Worm (Caenorhabditis elegans) whole organism, L2 larva: ENCODE data around the gene tsp-14.

Source experiments
- C34F6.9 ChIP-seq: fragments of 150-350 bp; optimal IDR thresholded peaks from 2 replicates; lab custom pipeline; 2014; ENCODE audit warnings: missing biosample characterization, missing genetic modification characterization
- R02D3.7 ChIP-seq: fragments of 150-350 bp; optimal IDR thresholded peaks from 2 replicates; lab custom pipeline; 2014; ENCODE audit warnings: missing biosample characterization, missing genetic modification characterization
- ZK546.5 ChIP-seq: sonication (generic microtip); optimal IDR thresholded peaks from 2 replicates; lab custom pipeline; 2017; ENCODE audit warnings: missing biosample characterization, missing genetic modification characterization
- aly-2 ChIP-seq: fragments of 150-350 bp; optimal IDR thresholded peaks from 2 replicates; lab custom pipeline; 2014; ENCODE audit warnings: missing biosample characterization, missing genetic modification characterization
- ama-1 ChIP-seq: fragments of 150-350 bp; optimal IDR thresholded peaks from 2 replicates; lab custom pipeline; 2018; ENCODE audit warnings: inconsistent platforms
- ceh-16 ChIP-seq: fragments of 150-350 bp; optimal IDR thresholded peaks from 2 replicates; lab custom pipeline; 2014; ENCODE audit warnings: missing biosample characterization, missing genetic modification characterization
- egl-27 ChIP-seq: sonication (generic microtip); optimal IDR thresholded peaks from 3 replicates; lab custom pipeline; 2017; ENCODE audit warnings: missing biosample characterization, missing genetic modification reagents, missing genetic modification characterization
- elt-3 ChIP-seq: sonication (generic microtip); optimal IDR thresholded peaks from 2 replicates; lab custom pipeline; 2017; ENCODE audit warnings: missing biosample characterization, missing genetic modification characterization
- fos-1 ChIP-seq: fragments of 150-350 bp; optimal IDR thresholded peaks from 2 replicates; lab custom pipeline; 2014; ENCODE audit warnings: missing biosample characterization, missing genetic modification characterization
- gmeb-1 ChIP-seq: fragments of 150-350 bp; optimal IDR thresholded peaks from 2 replicates; lab custom pipeline; 2014; ENCODE audit warnings: missing biosample characterization, missing genetic modification characterization
- lin-11 ChIP-seq: fragments of 150-350 bp; sonication (generic microtip); optimal IDR thresholded peaks from 2 replicates; lab custom pipeline; 2014; ENCODE audit warnings: missing biosample characterization, missing genetic modification characterization, inconsistent platforms, mixed read lengths
- lin-13 ChIP-seq: fragments of 150-350 bp; optimal IDR thresholded peaks from 2 replicates; lab custom pipeline; 2014; ENCODE audit warnings: missing biosample characterization, missing genetic modification reagents, missing genetic modification characterization
- lsy-2 ChIP-seq, 2 experiments: fragments of 150-350 bp in 1 of 2; sonication (generic microtip) in 1 of 2; optimal IDR thresholded peaks; 2 replicates each; lab custom pipeline; 2014 to 2017; ENCODE audit warnings: missing biosample characterization in 2 of 2, missing genetic modification characterization in 2 of 2
- mab-5 ChIP-seq: fragments of 150-350 bp; optimal IDR thresholded peaks from 2 replicates; lab custom pipeline; 2014; ENCODE audit warnings: missing biosample characterization, missing genetic modification characterization
- mbf-1 ChIP-seq: sonication (generic microtip); optimal IDR thresholded peaks from 2 replicates; lab custom pipeline; 2017; ENCODE audit warnings: missing biosample characterization, missing genetic modification characterization
- nhr-11 ChIP-seq: fragments of 150-350 bp; optimal IDR thresholded peaks from 2 replicates; lab custom pipeline; 2014; ENCODE audit warnings: missing biosample characterization, missing genetic modification characterization
- nhr-129 ChIP-seq: fragments of 150-350 bp; optimal IDR thresholded peaks from 2 replicates; lab custom pipeline; 2014; ENCODE audit warnings: missing biosample characterization, missing genetic modification characterization
- nhr-23 ChIP-seq: fragments of 150-350 bp; optimal IDR thresholded peaks from 2 replicates; lab custom pipeline; 2014; ENCODE audit warnings: missing biosample characterization, missing genetic modification reagents, missing genetic modification characterization
- nhr-237 ChIP-seq: fragments of 150-350 bp; optimal IDR thresholded peaks from 2 replicates; lab custom pipeline; 2014; ENCODE audit warnings: missing biosample characterization, missing genetic modification characterization
- nhr-25 ChIP-seq: fragments of 150-350 bp; sonication (generic microtip); optimal IDR thresholded peaks from 3 replicates; lab custom pipeline; 2014; ENCODE audit warnings: missing biosample characterization, missing genetic modification characterization
- sem-4 ChIP-seq: fragments of 150-350 bp; optimal IDR thresholded peaks from 2 replicates; lab custom pipeline; 2014; ENCODE audit warnings: missing biosample characterization, missing genetic modification reagents, missing genetic modification characterization
- skn-1 ChIP-seq: sonication (generic microtip); optimal IDR thresholded peaks from 2 replicates; lab custom pipeline; 2017; ENCODE audit warnings: missing biosample characterization, missing genetic modification characterization
- sma-3 ChIP-seq: sonication (generic microtip); optimal IDR thresholded peaks from 2 replicates; lab custom pipeline; 2016; ENCODE audit warnings: missing genetic modification reagents, missing genetic modification characterization, missing compliant biosample characterization
- sma-9 ChIP-seq, 2 experiments: fragments of 150-350 bp in 1 of 2; sonication (generic microtip) in 1 of 2; optimal IDR thresholded peaks; 2 replicates each; lab custom pipeline; 2014 to 2016; ENCODE audit warnings: missing genetic modification characterization in 2 of 2, mild to moderate bottlenecking in 1 of 2, missing biosample characterization in 1 of 2, missing compliant biosample characterization in 1 of 2, missing genetic modification reagents in 1 of 2, moderate library complexity in 1 of 2
- unc-55 ChIP-seq: fragments of 150-350 bp; sonication (generic microtip); optimal IDR thresholded peaks from 3 replicates; lab custom pipeline; 2014; ENCODE audit warnings: missing biosample characterization, missing genetic modification reagents, missing genetic modification characterization
- unc-62 ChIP-seq: fragments of 150-350 bp; optimal IDR thresholded peaks from 2 replicates; lab custom pipeline; 2014; ENCODE audit warnings: missing biosample characterization, missing genetic modification reagents, missing genetic modification characterization
- zag-1 ChIP-seq: fragments of 150-350 bp; optimal IDR thresholded peaks from 2 replicates; lab custom pipeline; 2014; ENCODE audit warnings: missing biosample characterization, missing genetic modification characterization
- ztf-1 ChIP-seq: fragments of 200-800 bp; sonication (Bioruptor generic); conservative IDR thresholded peaks from 2 replicates; pipeline ENCODE4 v1.3.6; 2022; ENCODE audit warnings: missing genetic modification characterization, missing compliant biosample characterization
- ztf-4 ChIP-seq: fragments of 150-350 bp; optimal IDR thresholded peaks from 2 replicates; lab custom pipeline; 2014; ENCODE audit warnings: missing biosample characterization, missing genetic modification characterization

tsp-14 gene

DNA sequence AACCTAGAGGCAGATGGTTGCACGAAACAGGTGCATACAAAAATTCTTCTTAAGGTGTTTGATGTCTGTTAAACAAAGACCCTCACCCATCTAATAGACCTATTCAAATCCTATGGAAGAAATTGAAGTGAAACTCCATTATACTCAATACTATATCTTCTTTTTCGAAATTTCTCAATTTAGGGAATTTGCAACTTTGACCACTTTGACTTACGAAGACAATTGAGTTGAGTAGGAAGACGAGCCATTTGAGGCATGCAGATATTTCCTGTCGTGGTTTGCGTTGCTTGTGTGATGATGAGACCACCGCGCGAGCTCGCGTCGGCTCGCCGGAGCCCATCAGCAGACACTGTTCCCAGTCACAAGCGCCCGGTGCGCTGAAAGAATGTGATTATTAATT is 6.1 kb downstream of the tsp-14 start:
- TF ChIP-seq elt-3 (tag; lab: Kevin White, UChicago) (no peak), zag-1 (tag; lab: Kevin White, UChicago) (no peak), nhr-11 (tag; lab: Kevin White, UChicago) (no peak), lin-13 (GFP tag; lab: Kevin White, UChicago) (no peak), lsy-2 (tag; optimal IDR thresholded peaks at IDR 0.05; lab: Kevin White, UChicago) (no peak), R02D3.7 (tag; lab: Kevin White, UChicago) (no peak), nhr-23 (tag; lab: Kevin White, UChicago) (no peak), unc-62 (GFP tag; lab: Kevin White, UChicago) (no peak), sma-9 (GFP tag; optimal IDR thresholded peaks at IDR 0.05; lab: Kevin White, UChicago) (no peak), sma-9 (tag; optimal IDR thresholded peaks at IDR 0.05; lab: Kevin White, UChicago) (no peak), ZK546.5 (tag; lab: Kevin White, UChicago) (no peak), aly-2 (tag; lab: Kevin White, UChicago) (no peak), ztf-1 (GFP tag; lab: Robert Waterston, UW) (no peak), fos-1 (tag; lab: Kevin White, UChicago) (no peak)

DNA sequence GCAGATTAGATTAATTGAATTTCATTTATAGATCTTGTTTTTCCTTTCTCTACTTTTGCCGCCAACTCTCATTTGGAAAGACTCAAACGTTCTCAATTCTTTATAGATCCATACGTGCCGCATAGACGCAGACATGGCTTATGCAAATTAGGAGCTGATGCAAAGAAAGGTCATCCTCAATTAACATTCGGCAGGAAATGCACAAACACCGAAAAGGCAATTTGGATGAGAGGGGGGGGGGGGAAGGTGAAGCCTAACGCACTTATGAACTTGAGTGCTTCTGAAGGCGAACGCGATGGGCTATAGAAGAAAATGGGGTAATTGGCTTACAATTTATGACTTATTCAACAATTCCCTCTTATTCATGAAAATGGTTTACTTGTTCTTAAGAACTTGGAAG is 7.1 kb downstream of the tsp-14 start:
- TF ChIP-seq mab-5 (tag; lab: Kevin White, UChicago): no peak
- no peak for TF ChIP-seq sem-4 (tag; lab: Kevin White, UChicago)
- TF ChIP-seq ama-1: no peak
- no peak for TF ChIP-seq sma-9 (GFP tag; optimal IDR thresholded peaks at IDR 0.05; lab: Kevin White, UChicago)
- no peak for TF ChIP-seq sma-9 (tag; optimal IDR thresholded peaks at IDR 0.05; lab: Kevin White, UChicago)
- TF ChIP-seq nhr-237 (tag; lab: Kevin White, UChicago): no peak
- no peak for TF ChIP-seq ZK546.5 (tag; lab: Kevin White, UChicago)
- no peak for TF ChIP-seq ztf-4 (tag; lab: Kevin White, UChicago)
- TF ChIP-seq mbf-1 (tag; lab: Kevin White, UChicago): no peak
- no peak for TF ChIP-seq ceh-16
- TF ChIP-seq elt-3 (tag; lab: Kevin White, UChicago): no peak
- no peak for TF ChIP-seq lsy-2 (tag; optimal IDR thresholded peaks at IDR 0.05; lab: Kevin White, UChicago)
- TF ChIP-seq sma-3 (GFP tag; lab: Kevin White, UChicago): no peak
- TF ChIP-seq, all 48 proteins: peak for 0

DNA sequence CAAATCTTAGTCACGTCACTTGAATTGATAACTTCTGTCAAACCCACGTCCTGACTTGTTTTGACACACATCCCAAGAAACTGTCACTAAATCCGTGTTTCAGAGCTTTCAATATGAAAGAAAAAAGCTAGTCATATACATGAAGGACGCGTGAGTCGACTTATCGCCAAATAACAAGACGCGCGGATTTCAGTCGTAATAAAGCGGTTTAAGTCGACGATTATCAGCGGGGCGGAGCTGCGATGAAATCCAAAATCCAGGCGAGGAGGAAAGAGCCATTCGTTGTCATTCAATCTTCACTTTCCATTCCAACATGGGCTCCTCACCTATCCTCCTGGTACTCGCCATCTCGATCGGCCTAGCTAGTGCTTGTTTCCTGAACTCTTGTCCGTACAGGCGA is 11.0 kb downstream of the tsp-14 start, which contains the start of gene ntc-1:
ntc-1 (plus strand) TSS at position 301 of the 400 bp plus-strand sequence.
- TF ChIP-seq C34F6.9 (tag; lab: Kevin White, UChicago): no peak
- TF ChIP-seq ama-1: no peak
- no peak for TF ChIP-seq egl-27
- TF ChIP-seq ZK546.5 (tag; lab: Kevin White, UChicago): no peak
- no peak for TF ChIP-seq mbf-1 (tag; lab: Kevin White, UChicago)

DNA sequence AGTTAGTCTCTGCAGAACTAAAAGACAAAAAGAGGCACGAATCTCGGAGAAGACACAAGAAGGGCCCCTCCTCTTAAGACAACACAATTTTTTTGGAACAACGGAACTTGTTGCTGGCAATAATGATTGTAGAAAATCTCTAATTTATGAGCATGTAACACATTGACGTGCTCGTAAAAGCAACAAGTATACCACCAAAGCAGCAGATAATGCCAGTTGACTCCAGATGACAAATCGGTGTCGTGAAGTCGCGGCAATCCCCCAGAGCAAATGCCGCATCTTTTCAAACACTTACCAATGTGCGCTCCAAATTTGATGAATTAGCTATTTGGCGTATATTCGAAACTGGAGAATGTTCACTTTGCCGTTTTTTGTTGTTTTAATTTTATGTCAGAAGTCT is 12.6 kb downstream of the tsp-14 start:
- TF ChIP-seq mab-5 (tag; lab: Kevin White, UChicago) (peak; percentile 14), aly-2 (tag; lab: Kevin White, UChicago) (no peak)

DNA sequence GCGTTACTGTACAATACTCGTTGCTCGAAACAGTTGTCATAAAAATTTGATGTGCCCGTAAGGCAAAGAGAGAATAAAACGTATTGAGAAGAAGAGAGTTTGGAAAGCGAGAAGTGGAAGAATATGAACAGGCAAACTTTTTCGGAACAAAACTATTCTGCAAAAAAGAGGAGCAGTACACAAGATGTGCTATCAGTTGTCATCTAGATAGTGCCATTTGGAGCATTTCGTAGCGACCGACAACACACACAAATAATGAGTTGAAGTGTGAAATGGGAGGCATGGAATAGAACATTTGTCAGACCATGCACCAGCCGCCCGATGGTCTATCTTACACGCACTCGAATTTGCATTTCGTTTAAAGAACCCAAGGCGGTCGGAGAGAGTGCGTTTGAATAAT is 14.7 kb downstream of the tsp-14 start:
- TF ChIP-seq mbf-1 (tag; lab: Kevin White, UChicago): no peak
- peak; percentile 37 for TF ChIP-seq fos-1 (tag; lab: Kevin White, UChicago)
- no peak for TF ChIP-seq gmeb-1 (tag; lab: Kevin White, UChicago)
- no peak for TF ChIP-seq skn-1
- TF ChIP-seq, all 48 proteins: peak for 1

DNA sequence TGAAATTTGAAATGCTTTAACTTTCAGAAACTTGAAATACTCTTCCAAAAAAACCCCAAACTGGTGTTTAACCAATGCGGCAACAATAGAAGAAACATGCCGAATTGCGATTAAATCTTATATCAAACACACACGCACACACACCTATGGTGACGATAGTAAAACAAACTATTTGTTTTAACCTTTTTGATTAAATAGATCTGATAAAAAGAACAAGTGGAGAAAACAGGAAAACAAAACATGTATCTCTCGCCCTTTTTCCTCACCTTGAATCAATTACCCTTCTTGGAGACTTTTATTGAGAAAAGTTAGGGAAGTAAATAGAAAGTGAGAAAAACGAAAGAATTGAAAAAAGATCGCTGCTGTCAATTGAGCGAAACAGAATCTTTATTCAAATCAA is 15.4 kb downstream of the tsp-14 start:
- peak; percentile 2 for TF ChIP-seq gmeb-1 (tag; lab: Kevin White, UChicago)
- TF ChIP-seq nhr-25: peak; percentile 37
- no peak for TF ChIP-seq unc-55
- TF ChIP-seq, all 48 proteins: peak for 2

DNA sequence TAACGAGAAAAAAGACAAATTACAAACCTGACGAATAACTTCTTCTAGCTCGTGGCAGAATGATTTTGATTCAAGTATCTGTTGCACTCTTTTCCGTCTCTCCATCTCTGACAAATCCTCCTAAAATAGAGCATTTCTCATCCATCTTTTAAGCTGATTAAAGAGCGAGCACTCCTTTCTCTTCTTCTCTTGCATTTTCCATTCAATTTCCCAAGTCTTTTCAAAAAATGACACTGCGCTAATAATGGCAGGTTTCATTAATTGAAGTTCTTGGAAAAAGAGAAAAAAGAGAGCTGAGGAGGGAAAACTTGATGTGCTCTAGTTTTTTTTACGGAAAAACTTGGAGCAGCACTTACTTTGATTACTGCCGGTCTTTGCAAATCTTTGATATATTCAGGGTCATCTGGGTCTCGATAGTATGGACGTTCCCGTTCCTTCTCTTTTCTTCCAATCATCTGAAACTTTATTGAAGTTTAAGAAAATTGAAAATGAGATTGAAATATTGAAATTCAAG is 17.1 kb downstream of the tsp-14 start, which contains the start of gene add-1:
add-1 (minus strand) TSS at position 464 of the 514 bp plus-strand sequence.
- TF ChIP-seq sma-9 (GFP tag; optimal IDR thresholded peaks at IDR 0.05; lab: Kevin White, UChicago): peak; percentile 40
- no peak for TF ChIP-seq sma-9 (tag; optimal IDR thresholded peaks at IDR 0.05; lab: Kevin White, UChicago)
- no peak for TF ChIP-seq lin-11
- peak; percentile 35 for TF ChIP-seq C34F6.9 (tag; lab: Kevin White, UChicago)
- TF ChIP-seq nhr-129 (tag; lab: Kevin White, UChicago): no peak
